Worm (Caenorhabditis elegans) whole organism, dauer: ENCODE measurements around the gene ZC504.1.

Experiments used
- unc-62 ChIP-seq: sonication (generic microtip); optimal IDR thresholded peaks from 2 replicates; lab custom pipeline; 2017; ENCODE audit warnings: missing biosample characterization, missing genetic modification reagents, missing genetic modification characterization

ZC504.1 gene

DNA sequence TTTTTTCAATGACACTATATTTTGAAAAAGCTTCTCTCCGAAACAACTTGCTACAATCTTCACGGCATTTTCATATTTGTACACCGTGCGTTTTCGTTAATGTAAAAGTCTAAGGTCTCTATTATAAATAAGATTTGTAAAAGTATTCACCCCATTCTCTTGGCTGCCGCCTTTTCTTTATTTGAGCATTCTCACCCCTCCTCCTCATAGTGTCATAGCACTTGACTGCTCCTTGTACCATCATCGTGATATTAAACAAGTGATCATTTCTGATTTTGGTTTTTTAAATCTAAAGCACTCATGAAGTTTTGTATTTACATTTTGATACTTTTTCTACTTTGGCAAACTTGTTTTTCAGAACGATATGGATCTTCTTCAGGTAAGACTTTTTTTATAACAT lies at the start of gene ZC504.1:
Gene ZC504.1 (plus strand): TSS at position 301 of the 400 bp plus-strand sequence.
- no peak for TF ChIP-seq unc-62 (GFP tag; lab: Kevin White, UChicago)

DNA sequence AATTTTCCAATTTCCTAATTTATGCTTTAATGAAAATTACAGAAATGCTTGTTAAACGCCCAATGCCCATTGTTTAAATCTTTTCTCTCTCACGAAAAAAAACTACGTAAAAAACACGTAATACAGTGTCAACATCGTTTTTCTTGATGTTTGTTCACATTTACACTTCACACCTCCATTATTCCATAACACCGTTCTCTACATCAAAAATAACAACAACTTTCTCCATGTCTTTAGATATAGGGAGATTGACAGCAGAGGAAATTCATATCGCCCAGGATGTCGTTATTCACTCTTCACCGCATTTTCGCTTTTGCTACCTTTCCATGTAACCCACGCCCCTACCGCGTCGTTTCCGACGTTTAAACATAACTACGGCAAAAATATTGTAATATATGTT lies 48.9 kb upstream of the ZC504.1 start, which contains the start of gene efhc-1:
Gene efhc-1 (plus strand): TSS at position 301 of the 400 bp plus-strand sequence.
- TF ChIP-seq unc-62 (GFP tag; lab: Kevin White, UChicago): no peak

DNA sequence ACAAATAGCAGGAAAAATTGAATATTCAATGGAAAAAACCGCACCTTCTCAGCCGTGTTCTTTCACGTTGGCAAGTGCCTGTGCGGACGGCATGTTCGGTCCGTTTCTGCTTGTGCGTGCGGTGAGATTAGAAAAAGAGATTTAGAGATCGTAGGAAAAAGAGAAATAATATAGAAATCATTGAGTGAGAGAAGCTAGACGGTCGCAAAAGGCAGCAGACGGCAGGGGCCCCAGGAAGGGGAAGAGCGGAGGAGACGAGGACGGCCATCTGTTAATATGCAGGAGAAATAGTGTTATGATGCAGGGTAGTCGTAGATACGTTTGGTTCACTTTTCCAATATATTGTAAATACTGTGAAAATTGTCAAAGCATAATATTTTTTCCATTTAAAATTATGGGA lies 34.4 kb upstream of the ZC504.1 start, which contains the start of gene Y49A10A.2:
Gene Y49A10A.2 (minus strand): TSS at position 109 of the 400 bp plus-strand sequence.
- no peak for TF ChIP-seq unc-62 (GFP tag; lab: Kevin White, UChicago)

DNA sequence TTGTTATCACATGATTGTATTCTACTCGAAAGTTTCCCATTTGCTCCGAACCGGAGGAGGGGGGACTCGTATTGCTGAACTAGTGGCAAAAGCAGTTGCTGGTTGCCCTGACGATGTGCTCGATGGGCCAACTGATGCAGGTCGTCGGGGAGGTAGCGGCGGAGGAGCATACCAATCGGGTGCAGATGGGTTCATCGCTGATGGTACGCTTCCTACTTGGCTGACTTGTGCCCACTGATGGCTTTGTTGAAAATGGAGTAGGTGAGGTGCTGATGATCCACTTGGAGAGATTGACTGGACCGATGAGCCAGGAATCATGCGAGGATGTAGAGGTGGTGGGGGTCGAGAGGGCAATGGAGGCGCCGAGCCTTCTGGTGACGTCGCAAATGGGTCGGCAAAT lies 33.4 kb upstream of the ZC504.1 start:
- TF ChIP-seq unc-62 (GFP tag; lab: Kevin White, UChicago): no peak

DNA sequence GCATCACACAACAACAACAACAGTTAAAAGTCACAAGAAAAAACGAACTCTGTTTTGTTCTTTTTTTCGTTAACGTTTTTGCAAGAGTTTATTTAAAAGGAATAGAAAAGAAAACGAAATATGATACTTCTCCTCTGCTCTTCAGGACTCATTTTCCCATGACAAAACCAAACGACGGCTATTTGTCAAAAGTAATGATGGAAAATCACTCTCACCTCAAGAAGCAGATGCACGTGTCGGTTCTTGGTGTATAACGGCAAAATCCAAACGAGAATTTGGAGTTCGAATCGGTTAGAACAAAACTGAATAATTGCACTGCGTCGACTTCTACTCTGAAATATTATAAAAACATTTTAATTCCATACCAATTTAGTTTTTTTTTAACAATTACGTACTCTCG lies 30.0 kb upstream of the ZC504.1 start:
- no peak for TF ChIP-seq unc-62 (GFP tag; lab: Kevin White, UChicago)

DNA sequence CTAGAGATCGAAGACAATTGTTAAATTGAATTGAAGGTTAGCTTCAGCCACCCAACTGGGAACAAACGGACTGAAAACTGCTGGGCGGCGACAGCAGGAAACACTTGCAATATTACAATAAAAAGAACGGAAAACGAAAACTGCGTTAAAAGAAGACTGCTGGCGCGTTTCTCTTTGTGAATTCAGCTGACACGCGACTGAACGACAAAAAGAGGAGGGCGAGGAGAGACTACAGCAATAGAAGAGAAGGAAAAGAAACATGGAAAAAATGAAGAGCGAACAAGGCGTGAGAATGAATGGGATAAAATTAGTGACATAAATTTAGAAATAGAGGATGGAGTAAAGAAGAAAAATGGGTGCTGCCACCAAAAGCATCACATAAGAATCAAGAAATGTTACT lies 29.3 kb upstream of the ZC504.1 start:
- TF ChIP-seq unc-62 (GFP tag; lab: Kevin White, UChicago): no peak

DNA sequence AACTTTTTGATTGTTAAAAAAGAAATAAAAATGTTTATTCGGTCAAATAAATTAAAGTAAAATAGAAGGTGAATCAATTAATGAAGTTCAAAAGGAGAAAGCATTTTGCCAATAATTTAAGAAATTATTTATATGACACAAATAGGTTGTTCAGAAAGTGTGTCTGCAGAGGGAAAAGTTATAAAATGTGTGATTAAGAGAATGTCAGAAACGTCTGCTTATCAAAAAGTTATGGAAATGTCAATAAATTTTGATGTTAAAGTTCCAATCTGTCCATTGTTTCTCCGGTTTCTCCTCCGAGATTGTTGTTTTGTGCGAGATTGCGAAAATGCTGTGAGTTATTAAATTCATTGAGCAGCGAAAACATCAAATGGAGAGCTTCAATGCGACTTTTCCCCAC lies 27.3 kb upstream of the ZC504.1 start, which contains the start of gene rme-4:
Gene rme-4 (minus strand): TSS at position 168 of the 400 bp plus-strand sequence.
- TF ChIP-seq unc-62 (GFP tag; lab: Kevin White, UChicago): no peak

DNA sequence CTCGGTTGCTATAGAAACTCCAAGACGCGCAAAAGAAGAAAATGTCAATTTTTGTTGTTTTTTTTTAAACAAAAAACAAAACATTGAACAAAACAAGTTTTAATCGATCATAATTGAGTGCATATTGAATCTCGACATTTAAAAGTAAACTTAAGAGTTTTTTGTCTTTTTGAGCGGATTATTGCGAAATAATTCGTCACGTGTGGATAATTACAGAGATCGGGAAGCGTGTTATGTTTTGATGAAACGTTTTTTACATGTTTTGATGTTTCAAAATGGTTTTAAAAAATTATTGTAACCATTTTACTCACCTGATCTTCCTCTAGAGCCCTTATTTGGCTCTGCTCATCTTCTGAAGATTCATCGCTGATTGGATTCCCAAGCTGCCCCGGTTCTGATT lies 20.9 kb upstream of the ZC504.1 start:
- TF ChIP-seq unc-62 (GFP tag; lab: Kevin White, UChicago): no peak

DNA sequence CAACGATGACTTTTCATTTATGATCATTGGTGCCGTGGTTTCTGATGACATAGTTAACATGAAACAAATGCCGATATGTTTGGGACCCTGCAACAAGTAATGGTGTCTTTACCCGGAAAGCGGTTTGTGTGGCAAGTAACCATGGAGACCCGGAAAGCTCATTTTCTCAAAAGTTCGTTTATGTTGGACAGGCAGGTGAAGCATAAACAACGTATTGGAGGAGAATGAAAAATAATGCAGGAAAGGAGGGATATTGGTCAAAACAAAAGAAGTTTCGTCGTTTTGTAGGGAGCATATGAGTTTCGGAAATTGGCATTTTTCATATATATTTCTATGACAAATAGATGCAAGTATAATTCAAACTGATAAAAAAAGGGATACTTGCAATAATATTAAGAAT lies 20.5 kb upstream of the ZC504.1 start, which contains the start of gene dyf-6:
Gene dyf-6 (minus strand): TSS at position 101 of the 400 bp plus-strand sequence.
- no peak for TF ChIP-seq unc-62 (GFP tag; lab: Kevin White, UChicago)

DNA sequence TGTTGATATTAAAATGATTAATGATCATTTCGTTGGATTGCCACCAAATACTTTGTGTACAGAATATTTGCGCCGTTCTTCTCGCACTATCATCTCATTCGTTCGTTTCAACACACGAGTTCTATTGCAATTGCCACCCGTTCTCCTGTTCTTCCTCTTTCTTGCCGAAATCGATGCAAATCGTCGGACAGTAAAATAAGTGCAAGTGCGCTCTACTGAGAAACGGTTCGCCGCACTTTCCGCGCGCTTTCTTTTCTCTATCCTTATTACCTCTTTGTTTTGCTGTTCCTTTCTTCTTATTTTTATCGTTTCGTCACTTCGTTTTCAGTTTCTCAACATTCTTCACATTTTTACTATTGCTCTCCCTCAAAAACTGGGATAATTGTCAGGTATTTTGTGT lies 15.8 kb upstream of the ZC504.1 start:
- no peak for TF ChIP-seq unc-62 (GFP tag; lab: Kevin White, UChicago)

DNA sequence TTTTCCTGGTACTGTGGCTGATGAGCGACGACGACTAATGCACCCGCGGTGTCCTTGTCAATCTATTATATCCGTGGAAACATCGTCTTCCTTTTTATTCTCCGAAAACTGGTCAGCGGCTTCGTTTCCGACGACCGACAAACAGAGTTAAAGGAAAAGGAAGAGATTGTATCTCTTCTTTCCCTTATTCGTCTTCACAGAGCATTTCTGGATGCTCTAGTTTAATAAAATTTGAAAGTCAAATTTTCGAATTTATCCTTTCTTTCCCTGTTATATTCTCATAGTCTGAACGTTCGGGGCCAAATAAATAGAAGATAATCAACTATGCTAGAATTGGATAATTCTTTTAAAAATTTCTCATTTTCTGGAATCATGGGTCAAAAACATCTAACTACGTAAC lies 14.2 kb upstream of the ZC504.1 start:
- TF ChIP-seq unc-62 (GFP tag; lab: Kevin White, UChicago): no peak

DNA sequence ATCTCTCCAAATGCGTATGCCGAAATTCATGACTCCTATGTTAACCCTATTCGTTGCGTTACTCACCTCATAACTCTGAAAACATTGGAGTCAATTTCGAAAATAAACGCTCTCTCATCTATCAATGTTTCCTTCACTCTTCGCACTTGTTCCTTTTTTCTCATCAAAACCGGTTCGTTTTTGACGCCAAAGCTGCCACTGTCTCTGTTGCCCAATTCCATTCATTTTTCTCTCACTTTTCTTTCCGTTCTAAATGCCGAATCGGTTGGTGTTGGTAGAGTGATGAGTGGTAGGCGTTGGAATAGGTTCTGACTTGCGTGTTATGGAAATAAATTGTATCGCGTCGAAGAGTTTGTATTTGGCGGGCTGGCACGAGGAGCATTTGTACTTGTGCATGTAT lies 13.6 kb upstream of the ZC504.1 start:
- no peak for TF ChIP-seq unc-62 (GFP tag; lab: Kevin White, UChicago)

DNA sequence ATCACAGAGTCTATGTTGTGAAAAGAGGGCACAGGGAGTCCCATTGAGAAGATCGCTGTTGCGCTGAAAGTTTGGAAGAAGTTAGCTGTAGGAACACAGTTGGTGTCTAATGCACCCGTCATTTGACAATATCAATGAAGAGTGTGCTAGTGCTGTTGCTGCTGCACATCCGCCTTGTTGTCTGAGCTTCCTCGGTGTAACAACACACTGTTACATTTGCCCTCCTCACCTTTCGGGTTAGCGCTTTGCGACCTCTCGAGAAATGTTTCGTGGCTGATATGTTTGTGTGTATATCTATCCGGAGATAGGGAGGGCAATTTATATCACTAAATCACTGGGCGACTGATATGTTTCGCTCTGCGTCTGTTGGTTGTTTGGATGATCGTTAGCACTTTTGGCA lies 12.7 kb upstream of the ZC504.1 start:
- no peak for TF ChIP-seq unc-62 (GFP tag; lab: Kevin White, UChicago)

DNA sequence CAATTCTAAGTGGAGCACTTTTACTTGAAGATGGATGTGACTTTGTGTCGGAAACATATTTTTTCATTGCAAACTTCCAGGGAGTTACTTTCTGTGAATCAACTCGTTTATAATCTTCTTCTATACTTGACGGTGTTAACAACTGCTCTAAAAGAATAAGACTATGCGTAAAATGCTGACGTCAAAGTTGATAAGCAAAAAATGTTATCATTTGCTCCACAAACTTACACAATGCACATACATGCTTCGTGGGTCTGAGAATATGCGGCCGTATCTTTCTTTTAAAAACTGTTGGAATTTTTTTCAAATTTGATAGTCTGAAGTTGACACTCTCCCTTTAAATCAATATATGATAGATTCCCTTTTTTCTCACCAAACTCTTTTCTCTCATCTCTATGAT lies 11.8 kb upstream of the ZC504.1 start:
- no peak for TF ChIP-seq unc-62 (GFP tag; lab: Kevin White, UChicago)

DNA sequence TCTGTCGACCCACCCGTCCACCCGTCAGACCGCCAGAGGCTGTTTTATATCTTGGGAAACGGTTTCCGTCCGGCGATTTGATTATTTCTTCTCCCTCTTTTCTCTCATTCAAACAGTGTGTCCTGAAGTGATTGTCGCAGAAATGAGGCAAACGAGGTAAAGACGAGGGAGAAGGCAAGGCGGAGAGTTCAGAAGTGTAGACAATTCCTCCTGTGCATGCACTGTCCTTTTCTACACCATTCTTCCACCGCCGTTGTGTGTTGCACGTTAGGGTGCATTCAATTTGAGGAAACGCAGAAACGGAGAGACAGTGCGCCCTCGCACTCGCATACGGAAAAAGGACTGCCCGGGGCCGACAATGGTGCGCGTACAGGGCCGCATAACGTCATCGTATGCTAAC lies 11.3 kb upstream of the ZC504.1 start:
- no peak for TF ChIP-seq unc-62 (GFP tag; lab: Kevin White, UChicago)

DNA sequence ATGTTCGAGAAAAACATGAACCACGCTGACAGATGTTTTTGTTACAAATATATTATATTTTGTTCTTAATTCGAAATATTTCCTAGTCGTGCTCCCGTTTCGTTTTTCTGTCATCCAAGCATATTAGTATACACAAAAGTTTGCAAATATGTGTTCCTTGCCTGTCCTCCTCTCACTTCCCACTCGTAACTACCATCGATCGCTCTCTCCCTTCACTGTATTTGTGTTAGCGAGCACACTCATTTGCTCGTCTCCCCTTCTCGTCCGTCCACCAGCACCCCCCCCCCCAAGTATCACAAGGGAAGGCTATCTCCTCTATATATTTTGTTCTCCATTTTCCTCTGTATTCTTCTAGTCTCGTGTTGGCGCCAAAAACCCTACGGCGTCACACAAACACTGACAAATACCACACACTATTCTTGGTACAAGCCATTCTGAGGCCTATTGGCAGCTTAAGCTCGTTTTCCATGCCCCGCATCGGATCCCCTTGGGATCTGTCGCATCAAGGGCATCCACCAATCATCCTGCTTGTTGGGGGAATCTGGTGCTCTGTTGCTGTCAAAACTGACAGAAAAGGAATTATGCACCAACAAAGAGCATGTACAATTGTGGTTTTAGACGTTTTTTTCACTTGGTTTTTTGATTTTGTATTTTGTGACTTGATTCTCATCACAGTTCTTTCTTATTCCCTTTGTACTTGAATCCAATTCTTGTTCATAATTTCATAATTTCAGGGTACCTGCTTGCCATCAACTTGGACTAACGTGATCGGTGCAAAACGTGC lies 10.2 kb upstream of the ZC504.1 start, which contains the start of gene pkn-1:
Gene pkn-1 (plus strand): TSS at position 734 of the 784 bp plus-strand sequence.
- TF ChIP-seq unc-62 (GFP tag; lab: Kevin White, UChicago): no peak

DNA sequence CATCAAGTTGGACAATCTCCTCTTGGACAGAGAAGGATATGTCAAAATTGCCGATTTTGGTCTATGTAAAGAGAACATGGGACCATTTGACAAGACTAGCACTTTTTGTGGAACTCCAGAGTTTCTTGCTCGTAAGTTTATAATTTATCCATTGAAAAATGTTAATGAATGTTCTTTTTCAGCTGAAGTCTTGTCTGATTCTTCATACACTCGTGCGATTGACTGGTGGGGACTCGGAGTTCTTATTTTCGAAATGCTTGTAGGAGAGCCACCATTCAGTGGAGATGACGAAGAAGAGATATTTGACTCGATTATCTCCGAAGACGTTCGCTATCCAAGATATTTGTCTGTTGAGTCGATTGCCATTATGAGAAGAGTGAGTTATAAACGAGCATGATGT lies 5.8 kb upstream of the ZC504.1 start:
- TF ChIP-seq unc-62 (GFP tag; lab: Kevin White, UChicago): no peak
